Fruit fly (Drosophila melanogaster) whole organism, prepupa: ENCODE measurements around the gene CG31898.
A peak's percentile ranks its signal among the peaks of the same experiment; 100 is the strongest.

Experiments used
- CG11762 ChIP-seq: fragments of 200-800 bp; sonication (Bioruptor generic); optimal IDR thresholded peaks from 3 replicates; lab custom pipeline; 2016; ENCODE audit warnings: missing biosample characterization, missing genetic modification characterization; ENCODE audit not compliant: insufficient read depth
- CG11902 ChIP-seq: fragments of 200-800 bp; sonication (Bioruptor generic); optimal IDR thresholded peaks from 3 replicates; lab custom pipeline; 2016; ENCODE audit warnings: missing biosample characterization, missing genetic modification characterization
- CG15336 ChIP-seq: fragments of 200-800 bp; sonication (Bioruptor generic); IDR thresholded peaks from 2 replicates; pipeline ENCODE4 v1.3.6; 2022; ENCODE audit warnings: missing biosample characterization, missing genetic modification characterization
- CG1621 ChIP-seq: fragments of 200-800 bp; sonication (Bioruptor generic); optimal IDR thresholded peaks from 3 replicates; lab custom pipeline; 2018; ENCODE audit warnings: missing biosample characterization, mild to moderate bottlenecking, missing genetic modification characterization
- CG16779 ChIP-seq: fragments of 200-800 bp; sonication (Bioruptor generic); optimal IDR thresholded peaks from 3 replicates; lab custom pipeline; 2017; ENCODE audit warnings: missing biosample characterization, mild to moderate bottlenecking, missing genetic modification characterization
- CG3032 ChIP-seq: fragments of 200-800 bp; optimal IDR thresholded peaks from 2 replicates; lab custom pipeline; 2019; ENCODE audit warnings: missing biosample characterization, mild to moderate bottlenecking, missing genetic modification characterization, moderate library complexity
- CG31627 ChIP-seq: fragments of 200-800 bp; sonication (Bioruptor generic); optimal IDR thresholded peaks from 3 replicates; lab custom pipeline; 2016; ENCODE audit warnings: missing biosample characterization, missing genetic modification characterization
- CG32006 ChIP-seq: fragments of 200-800 bp; sonication (Bioruptor generic); optimal IDR thresholded peaks from 3 replicates; lab custom pipeline; 2017; ENCODE audit warnings: missing biosample characterization, mild to moderate bottlenecking, missing genetic modification characterization
- CG3919 ChIP-seq: fragments of 200-800 bp; sonication (Bioruptor generic); optimal IDR thresholded peaks from 3 replicates; lab custom pipeline; 2016; ENCODE audit warnings: missing biosample characterization, missing genetic modification characterization
- CG4318 ChIP-seq: fragments of 200-800 bp; sonication (Bioruptor generic); optimal IDR thresholded peaks from 3 replicates; lab custom pipeline; 2017; ENCODE audit warnings: missing biosample characterization, mild to moderate bottlenecking, missing genetic modification characterization
- CG6163 ChIP-seq: fragments of 200-800 bp; sonication (Bioruptor generic); IDR thresholded peaks from 3 replicates; pipeline ENCODE4 v1.3.6; 2022; ENCODE audit warnings: missing biosample characterization, missing genetic modification characterization
- CG6276 ChIP-seq: fragments of 200-800 bp; sonication (Bioruptor generic); optimal IDR thresholded peaks from 2 replicates; lab custom pipeline; 2017; ENCODE audit warnings: missing biosample characterization, mild to moderate bottlenecking, missing genetic modification characterization
- CG6808 ChIP-seq: fragments of 200-800 bp; sonication (Bioruptor generic); optimal IDR thresholded peaks from 3 replicates; lab custom pipeline; 2017; ENCODE audit warnings: missing biosample characterization, missing genetic modification characterization, mild to moderate bottlenecking, moderate library complexity, missing genetic modification reagents
- CG7368 ChIP-seq: fragments of 200-800 bp; sonication (Bioruptor generic); optimal IDR thresholded peaks from 3 replicates; lab custom pipeline; 2016; ENCODE audit warnings: missing biosample characterization, missing genetic modification characterization
- CG8119 ChIP-seq: fragments of 200-800 bp; sonication (Bioruptor generic); IDR thresholded peaks from 3 replicates; pipeline ENCODE4 v1.3.6; 2022; ENCODE audit warnings: missing biosample characterization, missing genetic modification characterization
- CG8319 ChIP-seq: fragments of 200-800 bp; sonication (Bioruptor generic); optimal IDR thresholded peaks from 3 replicates; lab custom pipeline; 2016; ENCODE audit warnings: missing biosample characterization, missing genetic modification characterization
- CG9139 ChIP-seq: fragments of 200-800 bp; sonication (Bioruptor generic); optimal IDR thresholded peaks from 3 replicates; lab custom pipeline; 2017; ENCODE audit warnings: missing biosample characterization, mild to moderate bottlenecking, missing genetic modification characterization
- Eip78C ChIP-seq: fragments of 200-800 bp; sonication (Bioruptor generic); peaks from one replicate; lab custom pipeline; 2016; ENCODE audit warnings: missing biosample characterization, missing genetic modification characterization
- Eip93F ChIP-seq: fragments of 200-800 bp; sonication (Bioruptor generic); optimal IDR thresholded peaks from 2 replicates; lab custom pipeline; 2016; ENCODE audit warnings: missing biosample characterization, mild to moderate bottlenecking, missing genetic modification characterization
- Ets21C ChIP-seq: fragments of 200-800 bp; sonication (Bioruptor generic); optimal IDR thresholded peaks from 3 replicates; lab custom pipeline; 2016; ENCODE audit warnings: missing biosample characterization, missing genetic modification characterization
- Hr39 ChIP-seq: fragments of 200-800 bp; sonication (Bioruptor generic); optimal IDR thresholded peaks from 2 replicates; lab custom pipeline; 2016; ENCODE audit warnings: missing biosample characterization, missing genetic modification characterization
- Hr4 ChIP-seq: fragments of 200-800 bp; sonication (Bioruptor generic); optimal IDR thresholded peaks from 3 replicates; lab custom pipeline; 2016; ENCODE audit warnings: missing biosample characterization, missing genetic modification characterization
- Lpt ChIP-seq: fragments of 200-800 bp; sonication (Bioruptor generic); optimal IDR thresholded peaks from 3 replicates; lab custom pipeline; 2016; ENCODE audit warnings: missing biosample characterization, missing genetic modification characterization
- Met ChIP-seq: fragments of 200-800 bp; sonication (Bioruptor generic); optimal IDR thresholded peaks from 3 replicates; lab custom pipeline; 2016; ENCODE audit warnings: missing biosample characterization, missing genetic modification characterization
- OdsH ChIP-seq: fragments of 200-800 bp; sonication (Bioruptor generic); optimal IDR thresholded peaks from 3 replicates; lab custom pipeline; 2016; ENCODE audit warnings: missing biosample characterization, missing genetic modification characterization
- Smox ChIP-seq: fragments of 200-800 bp; sonication (Bioruptor generic); optimal IDR thresholded peaks from 3 replicates; lab custom pipeline; 2016; ENCODE audit warnings: missing biosample characterization, missing genetic modification characterization
- Sox102F ChIP-seq: fragments of 200-800 bp; sonication (Bioruptor generic); optimal IDR thresholded peaks from 2 replicates; lab custom pipeline; 2016; ENCODE audit warnings: missing biosample characterization, mild to moderate bottlenecking, missing genetic modification characterization
- Sox15 ChIP-seq: fragments of 200-800 bp; sonication (Bioruptor generic); optimal IDR thresholded peaks from 3 replicates; lab custom pipeline; 2016; ENCODE audit warnings: missing biosample characterization, missing genetic modification characterization
- achi ChIP-seq: fragments of 200-800 bp; sonication (Bioruptor generic); optimal IDR thresholded peaks from 3 replicates; lab custom pipeline; 2016; ENCODE audit warnings: missing biosample characterization, missing genetic modification characterization
- acj6 ChIP-seq: fragments of 200-800 bp; sonication (Bioruptor generic); optimal IDR thresholded peaks from 3 replicates; lab custom pipeline; 2016; ENCODE audit warnings: missing biosample characterization, missing genetic modification characterization
- cyc ChIP-seq: fragments of 200-800 bp; sonication (Bioruptor generic); optimal IDR thresholded peaks from 3 replicates; lab custom pipeline; 2016; ENCODE audit warnings: missing biosample characterization, missing genetic modification characterization
- dsx ChIP-seq: fragments of 200-800 bp; optimal IDR thresholded peaks from 3 replicates; lab custom pipeline; 2019; ENCODE audit warnings: missing biosample characterization, mild to moderate bottlenecking, missing genetic modification characterization, moderate library complexity; ENCODE audit not compliant: poor library complexity, severe bottlenecking
- eg ChIP-seq: fragments of 200-800 bp; sonication (Bioruptor generic); IDR thresholded peaks from 3 replicates; pipeline ENCODE4 v1.3.6; 2022; ENCODE audit warnings: missing biosample characterization, missing genetic modification characterization
- fd59A ChIP-seq: fragments of 200-800 bp; sonication (Bioruptor generic); optimal IDR thresholded peaks from 2 replicates; lab custom pipeline; 2017; ENCODE audit warnings: missing biosample characterization, mild to moderate bottlenecking, missing genetic modification characterization, missing genetic modification reagents
- fd85E ChIP-seq: fragments of 200-800 bp; sonication (Bioruptor generic); optimal IDR thresholded peaks from 3 replicates; lab custom pipeline; 2016; ENCODE audit warnings: missing biosample characterization, missing genetic modification characterization
- net ChIP-seq: fragments of 200-800 bp; sonication (Bioruptor generic); optimal IDR thresholded peaks from 3 replicates; lab custom pipeline; 2016; ENCODE audit warnings: missing biosample characterization, missing genetic modification characterization
- pdm3 ChIP-seq: fragments of 200-800 bp; sonication (Bioruptor generic); optimal IDR thresholded peaks from 3 replicates; lab custom pipeline; 2016; ENCODE audit warnings: missing biosample characterization, missing genetic modification characterization
- salr ChIP-seq, 2 experiments: fragments of 200-800 bp; sonication (Bioruptor generic); optimal IDR thresholded peaks; 3 replicates each; lab custom pipeline; 2016 to 2018; ENCODE audit warnings: missing biosample characterization in 2 of 2, missing genetic modification characterization in 2 of 2, mild to moderate bottlenecking in 1 of 2
- ss ChIP-seq, 2 experiments: fragments of 200-800 bp; sonication (Bioruptor generic); optimal IDR thresholded peaks; 2 replicates in 1 of 2; 3 replicates in 1 of 2; lab custom pipeline; 2017 to 2018; ENCODE audit warnings: mild to moderate bottlenecking in 2 of 2, missing biosample characterization in 2 of 2, missing genetic modification characterization in 2 of 2, moderate library complexity in 1 of 2
- svp ChIP-seq: fragments of 200-800 bp; sonication (Bioruptor generic); peaks from one replicate; lab custom pipeline; 2016; ENCODE audit warnings: missing biosample characterization, missing genetic modification characterization
- topi ChIP-seq: fragments of 200-800 bp; sonication (Bioruptor generic); optimal IDR thresholded peaks from 3 replicates; lab custom pipeline; 2016; ENCODE audit warnings: missing biosample characterization, missing genetic modification characterization
- vri ChIP-seq: fragments of 200-800 bp; sonication (Bioruptor generic); optimal IDR thresholded peaks from 3 replicates; lab custom pipeline; 2016; ENCODE audit warnings: missing biosample characterization, mild to moderate bottlenecking, missing genetic modification characterization

Gene CG31898

dm6 chr2L:8371354-8371937 is 28.8 kb upstream of the CG31898 start:
- no peak for TF ChIP-seq pdm3 (GFP tag; lab: Kevin White, UChicago)
- TF ChIP-seq svp, result no peak
- TF ChIP-seq Eip93F (GFP tag; lab: Kevin White, UChicago), result no peak
- peak; percentile 41; the same call in 1 of the 3 replicates for TF ChIP-seq CG8119 (GFP tag; lab: Robert Waterston, UW)
- TF ChIP-seq dsx (GFP tag; lab: Kevin White, UChicago), result peak; percentile 15
- TF ChIP-seq CG6276 (GFP tag; lab: Kevin White, UChicago), result peak; percentile 14
- TF ChIP-seq CG15336 (GFP tag; lab: Robert Waterston, UW), result peak; percentile 48
- peak; percentile 61 for TF ChIP-seq Eip78C (GFP tag; lab: Kevin White, UChicago)
- peak; percentile 40 for TF ChIP-seq acj6
- TF ChIP-seq CG32006 (GFP tag; lab: Kevin White, UChicago), result peak; percentile 56
- peak; percentile 39 for TF ChIP-seq achi
- peak; percentile 16 for TF ChIP-seq OdsH (GFP tag; lab: Kevin White, UChicago)
- TF ChIP-seq, all 60 proteins: peak for 9

DNA sequence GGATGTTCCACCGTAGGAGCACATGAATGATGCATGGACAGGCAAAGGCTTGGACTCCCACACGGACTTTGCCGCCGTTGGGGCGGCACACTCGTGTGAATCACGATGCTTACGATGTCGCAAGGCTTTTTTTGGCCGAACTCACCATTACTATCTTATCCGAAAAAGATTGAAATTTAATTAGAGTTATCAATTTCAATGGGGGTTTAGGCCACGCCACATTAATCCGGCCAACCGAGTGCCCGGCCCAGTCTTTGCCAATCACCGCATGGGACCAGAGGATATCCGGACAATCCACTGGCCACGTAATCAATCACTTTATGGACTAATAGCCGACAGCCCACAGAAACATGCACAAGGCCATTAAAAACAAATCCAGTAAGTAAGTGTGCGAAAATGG is 28.0 kb upstream of the CG31898 start:
- TF ChIP-seq CG4318 (no peak), dsx (GFP tag; lab: Kevin White, UChicago) (no peak), vri (GFP tag; lab: Kevin White, UChicago) (peak; percentile 6)

DNA sequence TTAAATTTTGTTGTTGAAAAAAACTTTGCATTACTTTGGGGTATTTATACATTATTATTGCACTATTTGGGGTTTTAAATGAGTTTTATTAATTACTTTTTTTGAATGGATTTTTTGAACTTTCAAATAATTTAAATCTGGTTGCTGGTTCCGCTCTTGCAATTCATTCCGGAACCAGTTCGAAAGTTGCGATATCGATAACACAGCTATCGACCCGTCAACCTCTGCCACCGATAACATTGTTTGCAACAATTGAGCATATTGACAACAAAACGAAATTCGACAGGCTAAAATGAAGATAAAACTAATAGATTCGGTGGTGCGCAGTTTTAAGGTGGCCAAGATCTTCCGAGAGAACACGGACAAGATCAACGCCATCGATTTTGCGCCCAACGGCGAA is 26.0 kb upstream of the CG31898 start, which contains the start of gene Wdr82:
Gene Wdr82 (plus strand): TSS at position 227 of the 400 bp plus-strand sequence.
- TF ChIP-seq svp, result peak; percentile 82
- no peak for TF ChIP-seq Hr39 (GFP tag; lab: Kevin White, UChicago)
- no peak for TF ChIP-seq Smox (GFP tag; lab: Kevin White, UChicago)
- TF ChIP-seq CG7368 (GFP tag; lab: Kevin White, UChicago), result no peak
- TF ChIP-seq dsx (GFP tag; lab: Kevin White, UChicago), result peak; percentile 70
- no peak for TF ChIP-seq ss (GFP tag; optimal IDR thresholded peaks at IDR 0.05; lab: Kevin White, UChicago)
- peak; percentile 3 for TF ChIP-seq Eip78C (GFP tag; lab: Kevin White, UChicago)
- TF ChIP-seq, all 60 proteins: peak for 3

DNA sequence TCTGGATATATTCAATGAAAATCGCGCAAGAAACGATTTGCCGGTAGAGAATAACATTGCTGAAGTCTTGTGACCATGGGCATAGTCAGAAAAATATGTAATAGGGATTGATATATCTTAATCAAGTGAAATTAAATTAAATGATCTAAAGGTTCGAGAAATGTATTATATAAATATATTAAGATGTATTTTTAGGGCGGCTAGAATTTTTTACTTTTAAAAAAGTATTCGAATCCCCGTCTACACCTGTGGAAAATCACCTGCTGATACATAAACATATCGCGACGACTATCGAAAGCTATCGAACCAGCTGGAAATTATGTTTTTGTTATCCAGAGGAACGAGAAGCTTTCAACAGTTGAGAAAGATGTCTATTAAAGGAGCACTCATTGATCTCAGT is 23.5 kb upstream of the CG31898 start, which contains the start of the genes CG13390 and CG17294:
Gene CG13390 (minus strand): TSS at position 81 of the 400 bp plus-strand sequence.
Gene CG17294 (plus strand): TSS at position 319 of the 400 bp plus-strand sequence.
- TF ChIP-seq Sox102F (peak; percentile 99), CG15336 (GFP tag; lab: Robert Waterston, UW) (peak; percentile 100), salr (GFP tag; optimal IDR thresholded peaks at IDR 0.05; lab: Kevin White, UChicago) (peak; percentile 97 to 99), CG9139 (GFP tag; lab: Kevin White, UChicago) (peak; percentile 99), cyc (GFP tag; lab: Kevin White, UChicago) (peak; percentile 99), net (GFP tag; lab: Kevin White, UChicago) (peak; percentile 99), Met (GFP tag; lab: Kevin White, UChicago) (peak; percentile 99), CG8119 (GFP tag; lab: Robert Waterston, UW) (peak; percentile 100), dsx (GFP tag; lab: Kevin White, UChicago) (peak; percentile 99), topi (GFP tag; lab: Kevin White, UChicago) (peak; percentile 99), Hr4 (GFP tag; lab: Kevin White, UChicago) (peak; percentile 99), fd59A (GFP tag; lab: Kevin White, UChicago) (peak; percentile 98), CG6163 (GFP tag; lab: Robert Waterston, UW) (peak; percentile 100), CG4318 (peak; percentile 98), CG32006 (GFP tag; lab: Kevin White, UChicago) (peak; percentile 99), CG8319 (GFP tag; lab: Kevin White, UChicago) (peak; percentile 99), Eip78C (GFP tag; lab: Kevin White, UChicago) (peak; percentile 100), Eip93F (GFP tag; lab: Kevin White, UChicago) (peak; percentile 99), Ets21C (peak; percentile 96), CG11902 (GFP tag; lab: Kevin White, UChicago) (peak; percentile 99), Smox (GFP tag; lab: Kevin White, UChicago) (peak; percentile 99), CG3919 (GFP tag; lab: Kevin White, UChicago) (peak; percentile 100), CG31627 (GFP tag; lab: Kevin White, UChicago) (peak; percentile 98), svp (peak; percentile 100), ss (GFP tag; optimal IDR thresholded peaks at IDR 0.05; lab: Kevin White, UChicago) (peak; percentile 99 to 100), CG1621 (tag; lab: Kevin White, UChicago) (peak; percentile 98), CG11762 (peak; percentile 99), CG6808 (GFP tag; lab: Kevin White, UChicago) (peak; percentile 99), pdm3 (GFP tag; lab: Kevin White, UChicago) (peak; percentile 99), CG3032 (tag; lab: Kevin White, UChicago) (peak; percentile 100), achi (peak; percentile 99), CG16779 (peak; percentile 98), fd85E (GFP tag; lab: Kevin White, UChicago) (peak; percentile 97), Sox15 (peak; percentile 98), eg (GFP tag; lab: Robert Waterston, UW) (peak; percentile 100), Lpt (GFP tag; lab: Kevin White, UChicago) (peak; percentile 99)
